Fruit fly (Drosophila melanogaster) whole organism, embryonic: ENCODE data around the gene CG6441.

Experiments used
- ATbp ChIP-seq: fragments of 200-800 bp; sonication (Bioruptor generic); optimal IDR thresholded peaks from 2 replicates; lab custom pipeline; 2017; ENCODE audit warnings: missing biosample characterization, mild to moderate bottlenecking, missing genetic modification characterization, missing genetic modification reagents
- Ada2b ChIP-seq: fragments of 200-800 bp; sonication (Bioruptor generic); IDR thresholded peaks from 2 replicates; pipeline ENCODE4 v1.3.6; 2022; ENCODE audit warnings: missing biosample characterization, missing genetic modification characterization
- Aef1 ChIP-seq: fragments of 200-800 bp; sonication (Bioruptor generic); IDR thresholded peaks from 3 replicates; pipeline ENCODE4 v1.3.6; 2022; ENCODE audit warnings: missing biosample characterization, missing genetic modification characterization
- Bteb2 ChIP-seq: fragments of 200-800 bp; sonication (Bioruptor generic); optimal IDR thresholded peaks from 2 replicates; lab custom pipeline; 2016; ENCODE audit warnings: missing biosample characterization, missing genetic modification characterization
- CG10462 ChIP-seq: fragments of 200-800 bp; sonication (Bioruptor generic); optimal IDR thresholded peaks from 2 replicates; lab custom pipeline; 2016; ENCODE audit warnings: missing biosample characterization, missing genetic modification characterization
- CG10979 ChIP-seq: fragments of 200-800 bp; sonication (Bioruptor generic); optimal IDR thresholded peaks from 2 replicates; lab custom pipeline; 2018; ENCODE audit warnings: missing biosample characterization, mild to moderate bottlenecking, missing genetic modification characterization, moderate library complexity
- CG12155 ChIP-seq: fragments of 200-800 bp; sonication (Bioruptor generic); optimal IDR thresholded peaks from 3 replicates; lab custom pipeline; 2016; ENCODE audit warnings: missing biosample characterization, missing genetic modification characterization
- CG1233 ChIP-seq: fragments of 200-800 bp; sonication (Bioruptor generic); optimal IDR thresholded peaks from 4 replicates; lab custom pipeline; 2018; ENCODE audit warnings: missing biosample characterization, mild to moderate bottlenecking, missing genetic modification characterization
- CG12659 ChIP-seq: fragments of 200-800 bp; sonication (Bioruptor generic); optimal IDR thresholded peaks from 3 replicates; lab custom pipeline; 2017; ENCODE audit warnings: mild to moderate bottlenecking, missing biosample characterization, missing genetic modification reagents, missing genetic modification characterization
- CG13123 ChIP-seq: fragments of 200-800 bp; sonication (Bioruptor generic); optimal IDR thresholded peaks from 2 replicates; lab custom pipeline; 2016; ENCODE audit warnings: missing biosample characterization, missing genetic modification characterization
- CG13775 ChIP-seq: fragments of 200-800 bp; sonication (Bioruptor generic); optimal IDR thresholded peaks from 3 replicates; lab custom pipeline; 2017; ENCODE audit warnings: missing biosample characterization, mild to moderate bottlenecking, missing genetic modification characterization
- CG14050 ChIP-seq: fragments of 200-800 bp; sonication (Bioruptor generic); IDR thresholded peaks from 3 replicates; pipeline ENCODE4 v1.3.6; 2022; ENCODE audit warnings: missing biosample characterization, missing genetic modification characterization
- CG1647 ChIP-seq: fragments of 200-800 bp; sonication (Bioruptor generic); optimal IDR thresholded peaks from 3 replicates; lab custom pipeline; 2016; ENCODE audit warnings: missing biosample characterization, missing genetic modification characterization
- CG17385 ChIP-seq: fragments of 200-800 bp; sonication (Bioruptor generic); optimal IDR thresholded peaks from 3 replicates; lab custom pipeline; 2018; ENCODE audit warnings: missing biosample characterization, mild to moderate bottlenecking, missing genetic modification characterization
- CG17612 ChIP-seq: fragments of 200-800 bp; sonication (Bioruptor generic); IDR thresholded peaks from 2 replicates; pipeline ENCODE4 v1.3.6; 2022; ENCODE audit warnings: missing biosample characterization, missing genetic modification characterization
- CG18262 ChIP-seq: fragments of 200-800 bp; optimal IDR thresholded peaks from 3 replicates; lab custom pipeline; 2019; ENCODE audit warnings: missing biosample characterization, mild to moderate bottlenecking, missing genetic modification characterization, moderate library complexity
- CG31224 ChIP-seq: fragments of 200-800 bp; sonication (Bioruptor generic); IDR thresholded peaks from 2 replicates; pipeline ENCODE4 v1.3.6; 2022; ENCODE audit warnings: missing biosample characterization, missing genetic modification characterization
- CG31388 ChIP-seq: fragments of 200-800 bp; sonication (Bioruptor generic); optimal IDR thresholded peaks from 2 replicates; lab custom pipeline; 2016; ENCODE audit warnings: missing biosample characterization, missing genetic modification characterization
- CG3163 ChIP-seq: fragments of 200-800 bp; sonication (Bioruptor generic); optimal IDR thresholded peaks from 3 replicates; lab custom pipeline; 2016; ENCODE audit warnings: missing biosample characterization, missing genetic modification characterization
- CG3407 ChIP-seq: fragments of 200-800 bp; sonication (Bioruptor generic); optimal IDR thresholded peaks from 2 replicates; lab custom pipeline; 2018; ENCODE audit warnings: missing biosample characterization, mild to moderate bottlenecking, missing genetic modification characterization
- CG34422 ChIP-seq: fragments of 200-800 bp; sonication (Bioruptor generic); IDR thresholded peaks from 3 replicates; pipeline ENCODE4 v1.3.6; 2022; ENCODE audit warnings: missing biosample characterization, missing genetic modification characterization
- CG3847 ChIP-seq: fragments of 200-800 bp; sonication (Bioruptor generic); IDR thresholded peaks from 2 replicates; pipeline ENCODE4 v1.3.6; 2022; ENCODE audit warnings: missing biosample characterization, missing genetic modification characterization
- CG6689 ChIP-seq: fragments of 200-800 bp; sonication (Bioruptor generic); IDR thresholded peaks from 2 replicates; pipeline ENCODE4 v1.3.6; 2022; ENCODE audit warnings: missing biosample characterization, missing genetic modification characterization
- CG6791 ChIP-seq: fragments of 200-800 bp; sonication (Bioruptor generic); IDR thresholded peaks from 3 replicates; pipeline ENCODE4 v1.3.6; 2022; ENCODE audit warnings: missing biosample characterization, missing genetic modification characterization; ENCODE audit not compliant: partially characterized antibody
- CG7372 ChIP-seq: fragments of 200-800 bp; sonication (Bioruptor generic); IDR thresholded peaks from 2 replicates; pipeline ENCODE4 v1.3.6; 2022; ENCODE audit warnings: missing biosample characterization, missing genetic modification characterization
- CG7987 ChIP-seq: fragments of 200-800 bp; sonication (Bioruptor generic); optimal IDR thresholded peaks from 2 replicates; lab custom pipeline; 2018; ENCODE audit warnings: missing biosample characterization, mild to moderate bottlenecking, missing genetic modification characterization, moderate library complexity
- CG9932 ChIP-seq: fragments of 200-800 bp; sonication (Bioruptor generic); IDR thresholded peaks from 2 replicates; pipeline ENCODE4 v1.3.6; 2022; ENCODE audit warnings: missing biosample characterization, missing genetic modification characterization
- CHES-1-like ChIP-seq: fragments of 200-800 bp; sonication (Bioruptor generic); optimal IDR thresholded peaks from 2 replicates; lab custom pipeline; 2016; ENCODE audit warnings: missing biosample characterization, missing genetic modification characterization
- Camta ChIP-seq: fragments of 200-800 bp; sonication (Bioruptor generic); optimal IDR thresholded peaks from 2 replicates; lab custom pipeline; 2016; ENCODE audit warnings: missing biosample characterization, missing genetic modification characterization
- Dbx ChIP-seq: fragments of 200-800 bp; sonication (Bioruptor generic); IDR thresholded peaks from 3 replicates; pipeline ENCODE4 v1.3.6; 2022; ENCODE audit warnings: missing biosample characterization, missing genetic modification characterization
- ERR ChIP-seq: fragments of 200-800 bp; sonication (Bioruptor generic); optimal IDR thresholded peaks from 2 replicates; lab custom pipeline; 2016; ENCODE audit warnings: missing biosample characterization, missing genetic modification characterization
- Elba2 ChIP-seq: fragments of 200-800 bp; sonication (Bioruptor generic); optimal IDR thresholded peaks from 3 replicates; lab custom pipeline; 2016; ENCODE audit warnings: missing biosample characterization, missing genetic modification characterization
- Ets97D ChIP-seq: fragments of 200-800 bp; sonication (Bioruptor generic); optimal IDR thresholded peaks from 3 replicates; lab custom pipeline; 2016; ENCODE audit warnings: missing biosample characterization, missing genetic modification characterization
- HLHmδ ChIP-seq: fragments of 200-800 bp; sonication (Bioruptor generic); optimal IDR thresholded peaks from 2 replicates; lab custom pipeline; 2018; ENCODE audit warnings: missing biosample characterization, mild to moderate bottlenecking, missing genetic modification characterization, moderate library complexity
- Lpt ChIP-seq: fragments of >200 bp; optimal IDR thresholded peaks from 2 replicates; lab custom pipeline; 2018; ENCODE audit warnings: missing biosample characterization, missing genetic modification characterization
- Oli ChIP-seq: fragments of 200-800 bp; sonication (Bioruptor generic); optimal IDR thresholded peaks from 2 replicates; lab custom pipeline; 2018; ENCODE audit warnings: missing biosample characterization, mild to moderate bottlenecking, missing genetic modification characterization, moderate library complexity
- Ravus ChIP-seq: fragments of 200-800 bp; sonication (Bioruptor generic); IDR thresholded peaks from 2 replicates; pipeline ENCODE4 v1.3.6; 2022; ENCODE audit warnings: missing biosample characterization, missing genetic modification characterization
- Xbp1 ChIP-seq: fragments of 200-800 bp; sonication (Bioruptor generic); optimal IDR thresholded peaks from 3 replicates; lab custom pipeline; 2016; ENCODE audit warnings: missing biosample characterization, mild to moderate bottlenecking, missing genetic modification characterization
- caup ChIP-seq: fragments of 200-800 bp; sonication (Bioruptor generic); optimal IDR thresholded peaks from 3 replicates; lab custom pipeline; 2017; ENCODE audit warnings: missing biosample characterization, mild to moderate bottlenecking, missing genetic modification characterization, moderate library complexity; ENCODE audit not compliant: severe bottlenecking
- crc ChIP-seq: fragments of 200-800 bp; sonication (Bioruptor generic); optimal IDR thresholded peaks from 2 replicates; lab custom pipeline; 2016; ENCODE audit warnings: missing biosample characterization, missing genetic modification characterization
- eve ChIP-seq, 2 experiments: fragments of >200 bp; optimal IDR thresholded peaks; 2 replicates each; lab custom pipeline; 2017; ENCODE audit warnings: missing biosample characterization in 2 of 2, missing genetic modification characterization in 2 of 2
- fru ChIP-seq: fragments of >200 bp; optimal IDR thresholded peaks from 2 replicates; lab custom pipeline; 2017
- grau ChIP-seq: fragments of 200-800 bp; optimal IDR thresholded peaks from 3 replicates; lab custom pipeline; 2019; ENCODE audit warnings: missing biosample characterization, mild to moderate bottlenecking, missing genetic modification characterization, moderate library complexity
- h ChIP-seq: fragments of >200 bp; optimal IDR thresholded peaks from 2 replicates; lab custom pipeline; 2017
- hth ChIP-seq: fragments of >200 bp; optimal IDR thresholded peaks from 2 replicates; lab custom pipeline; 2017; ENCODE audit warnings: inconsistent platforms
- kay ChIP-seq: fragments of 200-800 bp; sonication (Bioruptor generic); optimal IDR thresholded peaks from 2 replicates; lab custom pipeline; 2016; ENCODE audit warnings: missing biosample characterization, missing genetic modification characterization
- knrl ChIP-seq: fragments of 200-800 bp; sonication (Bioruptor generic); IDR thresholded peaks from 3 replicates; pipeline ENCODE4 v1.3.6; 2022; ENCODE audit warnings: missing biosample characterization, missing genetic modification characterization; ENCODE audit not compliant: partially characterized antibody
- onecut ChIP-seq: fragments of 200-800 bp; sonication (Bioruptor generic); IDR thresholded peaks from 2 replicates; pipeline ENCODE4 v1.3.6; 2022; ENCODE audit warnings: missing biosample characterization, missing genetic modification characterization
- ro ChIP-seq: fragments of 200-800 bp; sonication (Bioruptor generic); IDR thresholded peaks from 2 replicates; pipeline ENCODE4 v1.3.6; 2022; ENCODE audit warnings: missing biosample characterization, missing genetic modification characterization
- sens ChIP-seq: fragments of 200-800 bp; sonication (Bioruptor generic); peaks from one replicate; lab custom pipeline; 2016; ENCODE audit warnings: missing biosample characterization, missing genetic modification characterization
- sima ChIP-seq: fragments of 200-800 bp; sonication (Bioruptor generic); optimal IDR thresholded peaks from 2 replicates; lab custom pipeline; 2016; ENCODE audit warnings: missing biosample characterization, missing genetic modification characterization
- sna ChIP-seq: fragments of 200-800 bp; sonication (Bioruptor generic); IDR thresholded peaks from 2 replicates; pipeline ENCODE4 v1.3.6; 2022; ENCODE audit warnings: missing biosample characterization, missing genetic modification characterization; ENCODE audit not compliant: partially characterized antibody
- sug ChIP-seq: fragments of 200-800 bp; optimal IDR thresholded peaks from 2 replicates; lab custom pipeline; 2019; ENCODE audit warnings: missing biosample characterization, mild to moderate bottlenecking, missing genetic modification characterization, moderate library complexity
- zfh2 ChIP-seq: fragments of 200-800 bp; sonication (Bioruptor generic); optimal IDR thresholded peaks from 2 replicates; lab custom pipeline; 2016; ENCODE audit warnings: missing biosample characterization, missing genetic modification characterization

CG6441 gene

dm6 chr2L:7452093-7452492, 22.4 kb upstream of the CG6441 start (continued):
- TF ChIP-seq onecut (GFP tag; lab: Robert Waterston, UW) = no peak
- no peak for TF ChIP-seq CG17612 (GFP tag; lab: Robert Waterston, UW)
- TF ChIP-seq Ets97D (GFP tag; lab: Kevin White, UChicago) = no peak
- no peak for TF ChIP-seq CG13775 (GFP tag; lab: Kevin White, UChicago)
- no peak for TF ChIP-seq CG31224 (GFP tag; lab: Robert Waterston, UW)
- no peak for TF ChIP-seq kay (GFP tag; lab: Kevin White, UChicago)
- no peak for TF ChIP-seq CG3407 (GFP tag; lab: Kevin White, UChicago)
- no peak for TF ChIP-seq CHES-1-like (GFP tag; lab: Kevin White, UChicago)
- TF ChIP-seq sima (GFP tag; lab: Kevin White, UChicago) = no peak
- no peak for TF ChIP-seq CG10979 (tag; lab: Kevin White, UChicago)
- no peak for TF ChIP-seq Lpt (GFP tag; lab: Kevin White, UChicago)
- TF ChIP-seq h (lab: Kevin White, UChicago) = no peak
- no peak for TF ChIP-seq CG7987 (GFP tag; lab: Kevin White, UChicago)
- 0 out of 2 replicates have a peak, but pooled peaks have one; percentile 19 for TF ChIP-seq CG7372 (GFP tag; lab: Robert Waterston, UW)
- no peak for TF ChIP-seq zfh2 (GFP tag; lab: Kevin White, UChicago)
- no peak for TF ChIP-seq CG1233
- TF ChIP-seq Ada2b = no peak
- TF ChIP-seq CG17385 (GFP tag; lab: Kevin White, UChicago) = no peak
- TF ChIP-seq Bteb2 (GFP tag; lab: Kevin White, UChicago) = no peak
- TF ChIP-seq HLHmδ = no peak
- peak; percentile 73 for TF ChIP-seq CG6791 (GFP tag; lab: Robert Waterston, UW)
- TF ChIP-seq CG1647 (GFP tag; lab: Kevin White, UChicago) = no peak
- no peak for TF ChIP-seq CG31388 (GFP tag; lab: Kevin White, UChicago)
- TF ChIP-seq CG18262 (tag; lab: Kevin White, UChicago) = no peak
- no peak for TF ChIP-seq CG3847 (GFP tag; lab: Robert Waterston, UW)
- no peak for TF ChIP-seq CG12155 (GFP tag; lab: Kevin White, UChicago)
- no peak for TF ChIP-seq fru (lab: Kevin White, UChicago)
- peak; percentile 1 for TF ChIP-seq CG12659 (GFP tag; lab: Kevin White, UChicago)
- TF ChIP-seq sug (tag; lab: Kevin White, UChicago) = no peak
- TF ChIP-seq CG10462 (GFP tag; lab: Kevin White, UChicago) = no peak
- TF ChIP-seq CG34422 (GFP tag; lab: Robert Waterston, UW) = 0 out of 3 replicates have a peak, but pooled peaks have one; percentile 35
- no peak for TF ChIP-seq caup (GFP tag; lab: Kevin White, UChicago)
- no peak for TF ChIP-seq hth (lab: Kevin White, UChicago)
- peak; percentile 37; the same call in 2 of the 3 replicates for TF ChIP-seq knrl (GFP tag; lab: Robert Waterston, UW)
- TF ChIP-seq ro = no peak
- TF ChIP-seq CG6689 = no peak
- TF ChIP-seq eve (GFP tag; optimal IDR thresholded peaks at IDR 0.05; lab: Kevin White, UChicago) = no peak
- no peak for TF ChIP-seq Camta
- TF ChIP-seq CG3163 (GFP tag; lab: Kevin White, UChicago) = no peak
- no peak for TF ChIP-seq CG9932 (GFP tag; lab: Robert Waterston, UW)
- TF ChIP-seq ERR (GFP tag; lab: Kevin White, UChicago) = no peak
- TF ChIP-seq Oli (tag; lab: Kevin White, UChicago) = no peak
- no peak for TF ChIP-seq Ravus (GFP tag; lab: Robert Waterston, UW)
- TF ChIP-seq crc (GFP tag; lab: Kevin White, UChicago) = no peak
- TF ChIP-seq Elba2 = no peak
- no peak for TF ChIP-seq sna (GFP tag; lab: Robert Waterston, UW)
- no peak for TF ChIP-seq CG14050
- peak; percentile 51 for TF ChIP-seq sens
- no peak for TF ChIP-seq Dbx (GFP tag; lab: Robert Waterston, UW)
- no peak for TF ChIP-seq grau (tag; lab: Kevin White, UChicago)
- no peak for TF ChIP-seq Xbp1 (GFP tag; lab: Kevin White, UChicago)
- TF ChIP-seq CG13123 = no peak
- no peak for TF ChIP-seq ATbp
- no peak for TF ChIP-seq Aef1 (GFP tag; lab: Robert Waterston, UW)
